Worm (Caenorhabditis elegans): Measurements from ENCODE around the gene C18H9.5.

- TF ChIP-seq him-1 (tag; optimal IDR thresholded peaks at IDR 0.05) (no peak), dao-5 (tag; optimal IDR thresholded peaks at IDR 0.05) (no peak), W03F9.2 (tag; optimal IDR thresholded peaks at IDR 0.05) (no peak)
Observed at ce11 chrII:6709680-6710079, 14.3 kb upstream of the C18H9.5 start.
